Fruit fly (Drosophila melanogaster): Measurements from ENCODE around the gene rpr.

rpr gene

dm6 chr3L:18357645-18358044 is 40.6 kb downstream of the rpr start (continued):
- TF ChIP-seq zen (tag; optimal IDR thresholded peaks at IDR 0.05) (peak; percentile 72), Sry-β (GFP tag; optimal IDR thresholded peaks at IDR 0.05) (no peak), CG8924 (tag; optimal IDR thresholded peaks at IDR 0.05) (peak; percentile 15), ken (GFP tag; IDR thresholded peaks at IDR 0.05) (no peak), Xrp1 (GFP tag; IDR thresholded peaks at IDR 0.05) (peak; percentile 66), Oli (tag; optimal IDR thresholded peaks at IDR 0.05) (peak; percentile 22), CG11085 (GFP tag; IDR thresholded peaks at IDR 0.05) (no peak), chm (GFP tag; IDR thresholded peaks at IDR 0.05) (0 out of 2 replicates have a peak, but pooled peaks have one; percentile 48), CG17829 (tag; optimal IDR thresholded peaks at IDR 0.05) (peak; percentile 35), CG4424 (GFP tag; optimal IDR thresholded peaks at IDR 0.05) (peak; percentile 26), Ets65A (GFP tag) (peak; percentile 83), CG14710 (tag; optimal IDR thresholded peaks at IDR 0.05) (peak; percentile 55), CG7556 (GFP tag; optimal IDR thresholded peaks at IDR 0.05) (peak; percentile 24), sqz (GFP tag; optimal IDR thresholded peaks at IDR 0.05) (no peak), Pdp1 (GFP tag; optimal IDR thresholded peaks at IDR 0.05) (peak in 1 of 2 experiments; percentile 10), sens (GFP tag) (peak; percentile 92), Chrac-16 (GFP tag; optimal IDR thresholded peaks at IDR 0.05) (peak; percentile 27), CG34376 (GFP tag; optimal IDR thresholded peaks at IDR 0.05) (no peak), CG12391 (tag; optimal IDR thresholded peaks at IDR 0.05) (peak; percentile 47), CG32772 (GFP tag; IDR thresholded peaks at IDR 0.05) (peak; percentile 30; the same call in 1 of the 2 replicates), gsb-n (tag; optimal IDR thresholded peaks at IDR 0.05) (peak; percentile 32), trem (tag; optimal IDR thresholded peaks at IDR 0.05) (peak; percentile 17), CG32767 (GFP tag; IDR thresholded peaks at IDR 0.05) (no peak), CG18599 (GFP tag; optimal IDR thresholded peaks at IDR 0.05) (peak; percentile 17), dan (GFP tag; IDR thresholded peaks at IDR 0.05) (peak; percentile 41; the same call in 1 of the 2 replicates), dmrt11E (tag; optimal IDR thresholded peaks at IDR 0.05) (peak; percentile 80), sna (GFP tag; IDR thresholded peaks at IDR 0.05; ENCODE audit: partially characterized antibody) (no peak), zf30C (GFP tag; optimal IDR thresholded peaks at IDR 0.05) (peak; percentile 52), CG10959 (GFP tag; IDR thresholded peaks at IDR 0.05) (0 out of 2 replicates have a peak, but pooled peaks have one; percentile 38), D19A (tag; optimal IDR thresholded peaks at IDR 0.05) (peak; percentile 7), CG13123 (GFP tag; optimal IDR thresholded peaks at IDR 0.05) (peak; percentile 13), CG8388 (GFP tag; optimal IDR thresholded peaks at IDR 0.05) (peak; percentile 43), ac (GFP tag; optimal IDR thresholded peaks at IDR 0.05) (peak; percentile 21), fd96Cb (tag; optimal IDR thresholded peaks at IDR 0.05) (peak; percentile 31), az2 (GFP tag; optimal IDR thresholded peaks at IDR 0.05) (peak; percentile 33), org-1 (GFP tag; optimal IDR thresholded peaks at IDR 0.05) (peak; percentile 1), Hsf (GFP tag; optimal IDR thresholded peaks at IDR 0.05) (peak; percentile 51), CG16863 (GFP tag; optimal IDR thresholded peaks at IDR 0.05) (peak; percentile 1), CG13775 (GFP tag; optimal IDR thresholded peaks at IDR 0.05) (peak; percentile 24), H15 (GFP tag; IDR thresholded peaks at IDR 0.05) (no peak), Xbp1 (GFP tag; optimal IDR thresholded peaks at IDR 0.05) (peak; percentile 34), CoRest (tag; optimal IDR thresholded peaks at IDR 0.05) (peak; percentile 5), CG4820 (GFP tag; optimal IDR thresholded peaks at IDR 0.05) (peak; percentile 15), bcd (GFP tag; optimal IDR thresholded peaks at IDR 0.05) (no peak), grau (tag; optimal IDR thresholded peaks at IDR 0.05) (peak; percentile 27), CG3407 (GFP tag; optimal IDR thresholded peaks at IDR 0.05) (peak; percentile 2), CG10462 (GFP tag; optimal IDR thresholded peaks at IDR 0.05) (peak; percentile 19), yki (optimal IDR thresholded peaks at IDR 0.05) (no peak), zfh1 (GFP tag; IDR thresholded peaks at IDR 0.05) (peak; percentile 42; the same call in 1 of the 3 replicates), lilli (GFP tag; optimal IDR thresholded peaks at IDR 0.05) (peak; percentile 30), Bdp1 (GFP tag; optimal IDR thresholded peaks at IDR 0.05) (no peak)

Measured in whole organism, embryonic.